Worm (Caenorhabditis elegans): ENCODE data around the gene cest-9.1.

Gene cest-9.1

ce11 chrX:12235388-12235787, 9.4 kb downstream of the cest-9.1 start, which contains the start of gene C23H4.6:
Gene C23H4.6 (plus strand): TSS chrX:12235606.
- no peak for TF ChIP-seq ceh-13 (GFP tag; optimal IDR thresholded peaks at IDR 0.05)
- TF ChIP-seq aly-1 (tag; optimal IDR thresholded peaks at IDR 0.05): no peak
- no peak for TF ChIP-seq scrt-1 (GFP tag; IDR thresholded peaks at IDR 0.05)
- TF ChIP-seq tbx-37 (GFP tag; conservative IDR thresholded peaks at IDR 0.05): no peak
- no peak for TF ChIP-seq F13C5.2 (tag; optimal IDR thresholded peaks at IDR 0.05)
- no peak for TF ChIP-seq hmg-4 (GFP tag; optimal IDR thresholded peaks at IDR 0.05)
- TF ChIP-seq hnd-1 (tag; optimal IDR thresholded peaks at IDR 0.05): no peak
- TF ChIP-seq tra-4 (tag; optimal IDR thresholded peaks at IDR 0.05): no peak
- no peak for TF ChIP-seq hmbx-1 (tag; optimal IDR thresholded peaks at IDR 0.05)
- no peak for TF ChIP-seq sea-1 (GFP tag; conservative IDR thresholded peaks at IDR 0.05)

ce11 chrX:12241457-12241856, 15.5 kb downstream of the cest-9.1 start, which contains the start of gene cest-3:
Gene cest-3 (plus strand): TSS chrX:12241646.
- TF ChIP-seq sea-1 (GFP tag; conservative IDR thresholded peaks at IDR 0.05): no peak
- TF ChIP-seq F13C5.2 (tag; optimal IDR thresholded peaks at IDR 0.05): no peak
- no peak for TF ChIP-seq pes-1 (GFP tag; IDR thresholded peaks at IDR 0.05)
- TF ChIP-seq flt-1 (GFP tag; IDR thresholded peaks at IDR 0.05): no peak
- no peak for TF ChIP-seq ets-7 (tag; optimal IDR thresholded peaks at IDR 0.05)
- no peak for TF ChIP-seq hmg-4 (GFP tag; optimal IDR thresholded peaks at IDR 0.05)
- TF ChIP-seq aly-1 (tag; optimal IDR thresholded peaks at IDR 0.05): no peak
- no peak for TF ChIP-seq tbx-37 (GFP tag; conservative IDR thresholded peaks at IDR 0.05)
- no peak for TF ChIP-seq ceh-36 (tag; optimal IDR thresholded peaks at IDR 0.05)
- TF ChIP-seq scrt-1 (GFP tag; IDR thresholded peaks at IDR 0.05): no peak
- no peak for TF ChIP-seq hmbx-1 (tag; optimal IDR thresholded peaks at IDR 0.05)
- no peak for TF ChIP-seq tra-4 (tag; optimal IDR thresholded peaks at IDR 0.05)
- TF ChIP-seq tbx-11 (GFP tag; IDR thresholded peaks at IDR 0.05): no peak
- TF ChIP-seq ama-1 (optimal IDR thresholded peaks at IDR 0.05): no peak

- no peak for TF ChIP-seq ceh-13 (GFP tag; optimal IDR thresholded peaks at IDR 0.05)
- no peak for TF ChIP-seq pes-1 (GFP tag; IDR thresholded peaks at IDR 0.05)
- TF ChIP-seq ceh-36 (tag; optimal IDR thresholded peaks at IDR 0.05): no peak
- TF ChIP-seq tbx-37 (GFP tag; conservative IDR thresholded peaks at IDR 0.05): no peak
- TF ChIP-seq B0310.2 (tag; optimal IDR thresholded peaks at IDR 0.05): no peak
- no peak for TF ChIP-seq aly-1 (tag; optimal IDR thresholded peaks at IDR 0.05)
- TF ChIP-seq F13C5.2 (tag; optimal IDR thresholded peaks at IDR 0.05): no peak
- no peak for TF ChIP-seq ets-7 (tag; optimal IDR thresholded peaks at IDR 0.05)
- no peak for TF ChIP-seq ama-1 (optimal IDR thresholded peaks at IDR 0.05)
- no peak for TF ChIP-seq hnd-1 (tag; optimal IDR thresholded peaks at IDR 0.05)
- TF ChIP-seq hmg-4 (GFP tag; optimal IDR thresholded peaks at IDR 0.05): no peak
These were observed 16.9 kb downstream of the cest-9.1 start for ce11 chrX:12242902-12243301.

- no peak for TF ChIP-seq tra-4 (tag; optimal IDR thresholded peaks at IDR 0.05)
- no peak for TF ChIP-seq ceh-13 (GFP tag; optimal IDR thresholded peaks at IDR 0.05)
- TF ChIP-seq hmbx-1 (tag; optimal IDR thresholded peaks at IDR 0.05): no peak
These were observed 22.2 kb downstream of the cest-9.1 start for ce11 chrX:12248140-12248539.

ce11 chrX:12252189-12252588, 26.2 kb downstream of the cest-9.1 start:
- TF ChIP-seq pes-1 (GFP tag; IDR thresholded peaks at IDR 0.05): no peak
- no peak for TF ChIP-seq aly-1 (tag; optimal IDR thresholded peaks at IDR 0.05)
- TF ChIP-seq scrt-1 (GFP tag; IDR thresholded peaks at IDR 0.05): no peak
- TF ChIP-seq ceh-13 (GFP tag; optimal IDR thresholded peaks at IDR 0.05): no peak
- no peak for TF ChIP-seq F13C5.2 (tag; optimal IDR thresholded peaks at IDR 0.05)
- TF ChIP-seq B0310.2 (tag; optimal IDR thresholded peaks at IDR 0.05): no peak
- no peak for TF ChIP-seq hnd-1 (tag; optimal IDR thresholded peaks at IDR 0.05)
- TF ChIP-seq tra-4 (tag; optimal IDR thresholded peaks at IDR 0.05): no peak
- TF ChIP-seq ama-1 (optimal IDR thresholded peaks at IDR 0.05): no peak
- no peak for TF ChIP-seq tbx-37 (GFP tag; conservative IDR thresholded peaks at IDR 0.05)
- TF ChIP-seq tbx-11 (GFP tag; IDR thresholded peaks at IDR 0.05): no peak

ce11 chrX:12256594-12257048, 30.6 kb downstream of the cest-9.1 start, which contains the start of gene E01G6.2:
Gene E01G6.2 (plus strand): TSS chrX:12256644.
- TF ChIP-seq hmbx-1 (tag; optimal IDR thresholded peaks at IDR 0.05): no peak
- no peak for TF ChIP-seq B0310.2 (tag; optimal IDR thresholded peaks at IDR 0.05)

- TF ChIP-seq ama-1 (optimal IDR thresholded peaks at IDR 0.05) (no peak), tbx-11 (GFP tag; IDR thresholded peaks at IDR 0.05) (no peak), scrt-1 (GFP tag; IDR thresholded peaks at IDR 0.05) (no peak), hmbx-1 (tag; optimal IDR thresholded peaks at IDR 0.05) (no peak), aly-1 (tag; optimal IDR thresholded peaks at IDR 0.05) (no peak), sea-1 (GFP tag; conservative IDR thresholded peaks at IDR 0.05) (no peak), ets-7 (tag; optimal IDR thresholded peaks at IDR 0.05) (no peak)
These were observed 34.5 kb downstream of the cest-9.1 start, which contains the start of gene E01G6.1 for ce11 chrX:12260381-12260931. Gene E01G6.1 (plus strand): TSS chrX:12260881.

ce11 chrX:12270841-12271240, 44.9 kb downstream of the cest-9.1 start, which contains the start of gene otpl-8:
Gene otpl-8 (minus strand): TSS chrX:12270941.
- TF ChIP-seq tbx-37 (GFP tag; conservative IDR thresholded peaks at IDR 0.05) (no peak), sea-1 (GFP tag; conservative IDR thresholded peaks at IDR 0.05) (no peak), aly-1 (tag; optimal IDR thresholded peaks at IDR 0.05) (no peak), hmg-4 (GFP tag; optimal IDR thresholded peaks at IDR 0.05) (no peak), flt-1 (GFP tag; IDR thresholded peaks at IDR 0.05) (no peak), F13C5.2 (tag; optimal IDR thresholded peaks at IDR 0.05) (no peak), tra-4 (tag; optimal IDR thresholded peaks at IDR 0.05) (no peak), ceh-36 (tag; optimal IDR thresholded peaks at IDR 0.05) (no peak), ama-1 (optimal IDR thresholded peaks at IDR 0.05) (no peak), B0310.2 (tag; optimal IDR thresholded peaks at IDR 0.05) (no peak), hnd-1 (tag; optimal IDR thresholded peaks at IDR 0.05) (no peak), hmbx-1 (tag; optimal IDR thresholded peaks at IDR 0.05) (no peak), ceh-13 (GFP tag; optimal IDR thresholded peaks at IDR 0.05) (no peak), scrt-1 (GFP tag; IDR thresholded peaks at IDR 0.05) (no peak), ets-7 (tag; optimal IDR thresholded peaks at IDR 0.05) (no peak), pes-1 (GFP tag; IDR thresholded peaks at IDR 0.05) (no peak), tbx-11 (GFP tag; IDR thresholded peaks at IDR 0.05) (no peak)

Data from whole organism, early embryonic.